Fruit fly (Drosophila melanogaster): ENCODE results near the gene CG15717.

Gene CG15717

dm6 chrX:13094085-13094764 lies 34.5 kb upstream of the CG15717 start, which contains the start of gene CG2200 (continued):
- TF ChIP-seq Sp1 (GFP tag; optimal IDR thresholded peaks at IDR 0.05) (peak; percentile 71), Jra (GFP tag; optimal IDR thresholded peaks at IDR 0.05) (peak; percentile 76), HLH106 (tag; optimal IDR thresholded peaks at IDR 0.05) (peak; percentile 73), Hr78 (GFP tag; optimal IDR thresholded peaks at IDR 0.05) (no peak), dsf (GFP tag; optimal IDR thresholded peaks at IDR 0.05; ENCODE audit: borderline replicate concordance) (no peak), Dfd (GFP tag; optimal IDR thresholded peaks at IDR 0.05) (no peak), sv (GFP tag; optimal IDR thresholded peaks at IDR 0.05) (no peak), GATAd (GFP tag; optimal IDR thresholded peaks at IDR 0.05) (peak; percentile 39), usp (GFP tag; optimal IDR thresholded peaks at IDR 0.05) (no peak)

- TF ChIP-seq br (GFP tag; optimal IDR thresholded peaks at IDR 0.05) (peak; percentile 60), sage (GFP tag; optimal IDR thresholded peaks at IDR 0.05) (peak; percentile 38), HLH106 (tag; optimal IDR thresholded peaks at IDR 0.05) (peak; percentile 93), N (GFP tag; optimal IDR thresholded peaks at IDR 0.05) (no peak), Sp1 (GFP tag; optimal IDR thresholded peaks at IDR 0.05) (peak; percentile 85), dsf (GFP tag; optimal IDR thresholded peaks at IDR 0.05; ENCODE audit: borderline replicate concordance) (no peak), Hr83 (GFP tag; optimal IDR thresholded peaks at IDR 0.05; ENCODE audit: poor library complexity, severe bottlenecking) (peak; percentile 59), Dfd (GFP tag; optimal IDR thresholded peaks at IDR 0.05) (no peak), Jra (GFP tag; optimal IDR thresholded peaks at IDR 0.05) (peak; percentile 9), pan (optimal IDR thresholded peaks at IDR 0.05) (no peak), dmrt93B (GFP tag; optimal IDR thresholded peaks at IDR 0.05) (peak; percentile 78), rgr (GFP tag; optimal IDR thresholded peaks at IDR 0.05) (peak; percentile 90), h (GFP tag; optimal IDR thresholded peaks at IDR 0.05) (peak; percentile 80), fru (GFP tag; optimal IDR thresholded peaks at IDR 0.05) (peak; percentile 66), dl (GFP tag; optimal IDR thresholded peaks at IDR 0.05; ENCODE audit: insufficient read depth in 1 of 2, partially characterized antibody in 2 of 2) (no peak), Abd-B (GFP tag; optimal IDR thresholded peaks at IDR 0.05) (no peak), Vsx2 (GFP tag; optimal IDR thresholded peaks at IDR 0.05; ENCODE audit: partially characterized antibody) (no peak), GATAd (GFP tag; optimal IDR thresholded peaks at IDR 0.05) (no peak), lola (GFP tag; optimal IDR thresholded peaks at IDR 0.05) (no peak), Myc (optimal IDR thresholded peaks at IDR 0.05) (no peak), CG32264 (GFP tag; optimal IDR thresholded peaks at IDR 0.05) (peak; percentile 40), Hr78 (GFP tag; optimal IDR thresholded peaks at IDR 0.05) (no peak), CG9705 (GFP tag; optimal IDR thresholded peaks at IDR 0.05) (peak; percentile 75), woc (GFP tag; optimal IDR thresholded peaks at IDR 0.05) (no peak), jim (GFP tag; optimal IDR thresholded peaks at IDR 0.05) (no peak), foxo (GFP tag; optimal IDR thresholded peaks at IDR 0.05) (peak in 1 of 2 experiments; percentile 92), usp (GFP tag; optimal IDR thresholded peaks at IDR 0.05) (no peak), Mio (GFP tag; optimal IDR thresholded peaks at IDR 0.05) (no peak), tai (GFP tag; optimal IDR thresholded peaks at IDR 0.05) (no peak), Hnf4 (GFP tag; optimal IDR thresholded peaks at IDR 0.05) (peak; percentile 68), ey (GFP tag; optimal IDR thresholded peaks at IDR 0.05) (peak; percentile 52), brk (GFP tag; optimal IDR thresholded peaks at IDR 0.05) (peak; percentile 14), OdsH (GFP tag; optimal IDR thresholded peaks at IDR 0.05) (peak; percentile 82), Rel (GFP tag; optimal IDR thresholded peaks at IDR 0.05) (no peak), Rel (tag; optimal IDR thresholded peaks at IDR 0.05) (peak; percentile 67), CrebA (GFP tag; optimal IDR thresholded peaks at IDR 0.05; ENCODE audit: borderline replicate concordance) (no peak), Dif (GFP tag; optimal IDR thresholded peaks at IDR 0.05; ENCODE audit: partially characterized antibody) (no peak), sv (GFP tag; optimal IDR thresholded peaks at IDR 0.05) (peak; percentile 12), psq (GFP tag; optimal IDR thresholded peaks at IDR 0.05) (peak; percentile 81)
Measured at dm6 chrX:13099919-13100318, 28.8 kb upstream of the CG15717 start.
